Worm (Caenorhabditis elegans): ENCODE measurements around the gene sptl-1.

DNA sequence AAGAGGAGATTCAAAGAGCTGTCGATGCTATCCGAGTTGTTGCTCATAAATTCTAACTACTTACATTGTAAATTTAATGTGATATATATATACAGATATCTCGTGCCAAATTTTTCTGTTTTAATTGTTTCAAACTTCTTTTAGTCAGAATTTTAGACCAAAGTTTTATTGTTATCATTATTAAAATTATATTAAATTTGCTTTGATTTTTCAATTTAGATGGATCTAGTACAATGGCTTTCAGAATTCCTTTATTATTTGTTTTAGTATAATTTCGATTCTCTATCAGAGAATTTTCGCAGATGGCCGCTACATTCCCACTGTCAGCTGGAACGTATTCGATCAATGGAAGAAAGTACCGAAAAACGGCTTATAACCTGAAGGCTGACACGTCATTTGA, 5.9 kb downstream of the sptl-1 start, which contains the start of gene ascc-1:
- no peak for TF ChIP-seq F49E8.2 (tag; optimal IDR thresholded peaks at IDR 0.05; ENCODE audit: borderline replicate concordance)
- TF ChIP-seq mep-1 (tag; optimal IDR thresholded peaks at IDR 0.05): no peak

Data from whole organism, L4 larva.